Fruit fly (Drosophila melanogaster) whole organism, embryonic: ENCODE results near the gene CG31926.

Experiments
- ATbp ChIP-seq: fragments of 200-800 bp; sonication (Bioruptor generic); optimal IDR thresholded peaks from 2 replicates; lab custom pipeline; 2017; ENCODE audit warnings: missing biosample characterization, mild to moderate bottlenecking, missing genetic modification characterization, missing genetic modification reagents
- CG11398 ChIP-seq: fragments of 200-800 bp; sonication (Bioruptor generic); optimal IDR thresholded peaks from 2 replicates; lab custom pipeline; 2016; ENCODE audit warnings: missing biosample characterization, missing genetic modification characterization
- CG11696 ChIP-seq: fragments of 200-800 bp; sonication (Bioruptor generic); IDR thresholded peaks from 2 replicates; pipeline ENCODE4 v1.3.6; 2022; ENCODE audit warnings: missing biosample characterization, missing genetic modification characterization
- CG12104 ChIP-seq: fragments of 200-800 bp; sonication (Bioruptor generic); optimal IDR thresholded peaks from 3 replicates; lab custom pipeline; 2016; ENCODE audit warnings: missing biosample characterization, missing genetic modification characterization
- CG12391 ChIP-seq: fragments of 200-800 bp; sonication (Bioruptor generic); optimal IDR thresholded peaks from 3 replicates; lab custom pipeline; 2018; ENCODE audit warnings: missing biosample characterization, mild to moderate bottlenecking, missing genetic modification characterization, moderate library complexity
- CG14710 ChIP-seq: fragments of 200-800 bp; sonication (Bioruptor generic); optimal IDR thresholded peaks from 3 replicates; lab custom pipeline; 2019; ENCODE audit warnings: missing biosample characterization, mild to moderate bottlenecking, missing genetic modification characterization, moderate library complexity
- CG1603 ChIP-seq: fragments of 200-800 bp; sonication (Bioruptor generic); optimal IDR thresholded peaks from 2 replicates; lab custom pipeline; 2019; ENCODE audit warnings: missing biosample characterization, mild to moderate bottlenecking, missing genetic modification characterization, moderate library complexity
- CG1792 ChIP-seq: fragments of 200-800 bp; sonication (Bioruptor generic); optimal IDR thresholded peaks from 2 replicates; lab custom pipeline; 2016; ENCODE audit warnings: missing biosample characterization, missing genetic modification characterization
- CG18476 ChIP-seq: fragments of 200-800 bp; sonication (Bioruptor generic); optimal IDR thresholded peaks from 2 replicates; lab custom pipeline; 2016; ENCODE audit warnings: missing biosample characterization, mild to moderate bottlenecking, missing genetic modification characterization
- CG2712 ChIP-seq: fragments of 200-800 bp; optimal IDR thresholded peaks from 3 replicates; lab custom pipeline; 2019; ENCODE audit warnings: missing biosample characterization, mild to moderate bottlenecking, missing genetic modification characterization, moderate library complexity
- CG31224 ChIP-seq: fragments of 200-800 bp; sonication (Bioruptor generic); IDR thresholded peaks from 2 replicates; pipeline ENCODE4 v1.3.6; 2022; ENCODE audit warnings: missing biosample characterization, missing genetic modification characterization
- CG3838 ChIP-seq: fragments of 200-800 bp; sonication (Bioruptor generic); optimal IDR thresholded peaks from 3 replicates; lab custom pipeline; 2016; ENCODE audit warnings: missing biosample characterization, missing genetic modification characterization
- CG4730 ChIP-seq: fragments of 200-800 bp; sonication (Bioruptor generic); IDR thresholded peaks from 2 replicates; pipeline ENCODE4 v1.3.6; 2022; ENCODE audit warnings: missing biosample characterization, missing genetic modification characterization
- CG4820 ChIP-seq: fragments of 200-800 bp; sonication (Bioruptor generic); optimal IDR thresholded peaks from 3 replicates; lab custom pipeline; 2016; ENCODE audit warnings: missing biosample characterization, missing genetic modification characterization
- CG7745 ChIP-seq: fragments of 200-800 bp; sonication (Bioruptor generic); optimal IDR thresholded peaks from 2 replicates; lab custom pipeline; 2018; ENCODE audit warnings: missing biosample characterization, mild to moderate bottlenecking, missing genetic modification characterization, moderate library complexity
- CG9727 ChIP-seq: fragments of 200-800 bp; sonication (Bioruptor generic); optimal IDR thresholded peaks from 3 replicates; lab custom pipeline; 2017; ENCODE audit warnings: missing biosample characterization, mild to moderate bottlenecking, missing genetic modification characterization
- CG9876 ChIP-seq: fragments of 200-800 bp; sonication (Bioruptor generic); optimal IDR thresholded peaks from 2 replicates; lab custom pipeline; 2016; ENCODE audit warnings: missing biosample characterization, missing genetic modification characterization
- Camta ChIP-seq: fragments of 200-800 bp; sonication (Bioruptor generic); optimal IDR thresholded peaks from 2 replicates; lab custom pipeline; 2016; ENCODE audit warnings: missing biosample characterization, missing genetic modification characterization
- CoRest ChIP-seq: fragments of 200-800 bp; sonication (Bioruptor generic); optimal IDR thresholded peaks from 3 replicates; lab custom pipeline; 2018; ENCODE audit warnings: missing biosample characterization, mild to moderate bottlenecking, missing genetic modification characterization, moderate library complexity
- Dip2 ChIP-seq: fragments of 200-800 bp; sonication (Bioruptor generic); IDR thresholded peaks from 2 replicates; pipeline ENCODE4 v1.3.6; 2022; ENCODE audit warnings: missing biosample characterization, missing genetic modification characterization
- Elba2 ChIP-seq: fragments of 200-800 bp; sonication (Bioruptor generic); optimal IDR thresholded peaks from 3 replicates; lab custom pipeline; 2016; ENCODE audit warnings: missing biosample characterization, missing genetic modification characterization
- Fer1 ChIP-seq: fragments of 200-800 bp; sonication (Bioruptor generic); optimal IDR thresholded peaks from 2 replicates; lab custom pipeline; 2017; ENCODE audit warnings: missing biosample characterization, mild to moderate bottlenecking, missing genetic modification characterization
- HLH3B ChIP-seq: fragments of 200-800 bp; sonication (Bioruptor generic); IDR thresholded peaks from 2 replicates; pipeline ENCODE4 v1.3.6; 2022; ENCODE audit warnings: missing biosample characterization, missing genetic modification characterization
- HLH4C ChIP-seq: fragments of 200-800 bp; sonication (Bioruptor generic); IDR thresholded peaks from 3 replicates; pipeline ENCODE4 v1.3.6; 2022; ENCODE audit warnings: missing biosample characterization, missing genetic modification characterization; ENCODE audit not compliant: partially characterized antibody
- Hr78 ChIP-seq, 2 experiments: fragments of 200-800 bp in 1 of 2; fragments of >200 bp in 1 of 2; sonication (Bioruptor generic) in 1 of 2; optimal IDR thresholded peaks; 2 replicates each; lab custom pipeline; 2017 to 2019; ENCODE audit warnings: missing biosample characterization in 2 of 2, missing genetic modification characterization in 2 of 2, mild to moderate bottlenecking in 1 of 2, moderate library complexity in 1 of 2
- Nf-YB ChIP-seq: fragments of 200-800 bp; sonication (Bioruptor generic); optimal IDR thresholded peaks from 3 replicates; lab custom pipeline; 2019; ENCODE audit warnings: missing biosample characterization, mild to moderate bottlenecking, missing genetic modification characterization, moderate library complexity
- Poxn ChIP-seq: fragments of 200-800 bp; sonication (Bioruptor generic); IDR thresholded peaks from 2 replicates; pipeline ENCODE4 v1.3.6; 2022; ENCODE audit warnings: missing biosample characterization, missing genetic modification characterization
- Rx ChIP-seq: fragments of 200-800 bp; sonication (Bioruptor generic); IDR thresholded peaks from 2 replicates; pipeline ENCODE4 v1.3.6; 2022; ENCODE audit warnings: missing biosample characterization, missing genetic modification characterization
- Xbp1 ChIP-seq: fragments of 200-800 bp; sonication (Bioruptor generic); optimal IDR thresholded peaks from 3 replicates; lab custom pipeline; 2016; ENCODE audit warnings: missing biosample characterization, mild to moderate bottlenecking, missing genetic modification characterization
- Xrp1 ChIP-seq: fragments of 200-800 bp; sonication (Bioruptor generic); IDR thresholded peaks from 2 replicates; pipeline ENCODE4 v1.3.6; 2022; ENCODE audit warnings: missing biosample characterization, missing genetic modification characterization
- ac ChIP-seq: fragments of 200-800 bp; sonication (Bioruptor generic); optimal IDR thresholded peaks from 3 replicates; lab custom pipeline; 2017; ENCODE audit warnings: missing biosample characterization, mild to moderate bottlenecking, missing genetic modification characterization
- ash1 ChIP-seq: fragments of 200-800 bp; sonication (Bioruptor generic); optimal IDR thresholded peaks from 2 replicates; lab custom pipeline; 2018; ENCODE audit warnings: missing biosample characterization, mild to moderate bottlenecking, missing genetic modification characterization
- bsh ChIP-seq, 2 experiments: fragments of 200-800 bp; sonication (Bioruptor generic); optimal IDR thresholded peaks; 2 replicates each; lab custom pipeline; 2017 to 2018; ENCODE audit warnings: mild to moderate bottlenecking in 2 of 2, missing biosample characterization in 2 of 2, missing genetic modification characterization in 2 of 2, moderate library complexity in 1 of 2
- danr ChIP-seq: fragments of 200-800 bp; sonication (Bioruptor generic); IDR thresholded peaks from 2 replicates; pipeline ENCODE4 v1.3.6; 2022; ENCODE audit warnings: missing biosample characterization, missing genetic modification characterization
- dmrt11E ChIP-seq: fragments of 200-800 bp; sonication (Bioruptor generic); optimal IDR thresholded peaks from 3 replicates; lab custom pipeline; 2018; ENCODE audit warnings: missing biosample characterization, mild to moderate bottlenecking, missing genetic modification characterization, moderate library complexity
- ftz-f1 ChIP-seq: fragments of 200-800 bp; sonication (Bioruptor generic); optimal IDR thresholded peaks from 2 replicates; lab custom pipeline; 2016; ENCODE audit warnings: missing biosample characterization, missing genetic modification characterization
- fu2 ChIP-seq: fragments of 200-800 bp; sonication (Bioruptor generic); optimal IDR thresholded peaks from 2 replicates; lab custom pipeline; 2016; ENCODE audit warnings: missing biosample characterization, missing genetic modification characterization
- gem ChIP-seq: fragments of 200-800 bp; sonication (Bioruptor generic); optimal IDR thresholded peaks from 2 replicates; lab custom pipeline; 2019; ENCODE audit warnings: missing biosample characterization, mild to moderate bottlenecking, missing genetic modification characterization, moderate library complexity
- lov ChIP-seq, 2 experiments: fragments of 200-800 bp in 1 of 2; fragments of >200 bp in 1 of 2; sonication (Bioruptor generic) in 1 of 2; IDR thresholded peaks in 1 of 2; optimal IDR thresholded peaks in 1 of 2; 2 replicates in 1 of 2; 3 replicates in 1 of 2; pipeline versions ENCODE4 v1.3.6 to Lab custom; 2017 to 2022; ENCODE audit warnings: missing biosample characterization in 1 of 2, missing genetic modification characterization in 1 of 2
- onecut ChIP-seq: fragments of 200-800 bp; sonication (Bioruptor generic); IDR thresholded peaks from 2 replicates; pipeline ENCODE4 v1.3.6; 2022; ENCODE audit warnings: missing biosample characterization, missing genetic modification characterization
- phol ChIP-seq: fragments of 200-800 bp; sonication (Bioruptor generic); optimal IDR thresholded peaks from 3 replicates; lab custom pipeline; 2018; ENCODE audit warnings: missing biosample characterization, mild to moderate bottlenecking, missing genetic modification characterization, moderate library complexity
- pzg ChIP-seq: fragments of 200-800 bp; sonication (Bioruptor generic); optimal IDR thresholded peaks from 3 replicates; lab custom pipeline; 2018; ENCODE audit warnings: missing biosample characterization, mild to moderate bottlenecking, missing genetic modification characterization, moderate library complexity
- ranshi ChIP-seq: fragments of 200-800 bp; sonication (Bioruptor generic); IDR thresholded peaks from 2 replicates; pipeline ENCODE4 v1.3.6; 2022; ENCODE audit warnings: missing biosample characterization, missing genetic modification characterization
- ro ChIP-seq: fragments of 200-800 bp; sonication (Bioruptor generic); IDR thresholded peaks from 2 replicates; pipeline ENCODE4 v1.3.6; 2022; ENCODE audit warnings: missing biosample characterization, missing genetic modification characterization
- sc ChIP-seq, 3 experiments: fragments of >200 bp in 2 of 3; fragments of 200-800 bp in 1 of 3; sonication (Bioruptor generic) in 1 of 3; optimal IDR thresholded peaks; 2 replicates in 2 of 3; 3 replicates in 1 of 3; lab custom pipeline; 2017; ENCODE audit warnings: mild to moderate bottlenecking in 1 of 3, missing biosample characterization in 1 of 3, missing genetic modification characterization in 1 of 3, missing genetic modification reagents in 1 of 3
- sens ChIP-seq: fragments of 200-800 bp; sonication (Bioruptor generic); peaks from one replicate; lab custom pipeline; 2016; ENCODE audit warnings: missing biosample characterization, missing genetic modification characterization
- tup ChIP-seq: fragments of 200-800 bp; sonication (Bioruptor generic); optimal IDR thresholded peaks from 2 replicates; lab custom pipeline; 2016; ENCODE audit warnings: missing biosample characterization, mild to moderate bottlenecking, missing genetic modification characterization, moderate library complexity

CG31926 gene

dm6 chr2L:1470772-1471171 is 24.5 kb upstream of the CG31926 start (continued):
- TF ChIP-seq CG31224 (GFP tag; lab: Robert Waterston, UW) = no peak
- TF ChIP-seq CG11696 (GFP tag; lab: Robert Waterston, UW) = no peak
- TF ChIP-seq HLH4C (GFP tag; lab: Robert Waterston, UW) = no peak
- no peak for TF ChIP-seq Poxn (GFP tag; lab: Robert Waterston, UW)
- TF ChIP-seq CoRest = no peak
- TF ChIP-seq sens (GFP tag; lab: Kevin White, UChicago) = peak; percentile 82
- no peak for TF ChIP-seq CG3838 (GFP tag; lab: Kevin White, UChicago)
- TF ChIP-seq ash1 = no peak
- no peak for TF ChIP-seq Fer1 (GFP tag; lab: Kevin White, UChicago)
- no peak for TF ChIP-seq tup (GFP tag; lab: Kevin White, UChicago)
- no peak for TF ChIP-seq ro (GFP tag; lab: Robert Waterston, UW)
- no peak for TF ChIP-seq lov (optimal IDR thresholded peaks at IDR 0.05; lab: Kevin White, UChicago)
- TF ChIP-seq lov (GFP tag; IDR thresholded peaks at IDR 0.05; lab: Robert Waterston, UW) = 0 out of 3 replicates have a peak, but pooled peaks have one; percentile 11
- no peak for TF ChIP-seq ranshi (GFP tag; lab: Robert Waterston, UW)
- TF ChIP-seq danr = no peak
- peak; percentile 22 for TF ChIP-seq gem (tag; lab: Kevin White, UChicago)
- no peak for TF ChIP-seq CG4730 (GFP tag; lab: Robert Waterston, UW)
- TF ChIP-seq pzg (GFP tag; lab: Kevin White, UChicago) = no peak
- no peak for TF ChIP-seq ac
- peak; percentile 3 for TF ChIP-seq ATbp (GFP tag; lab: Kevin White, UChicago)
- TF ChIP-seq fu2 (GFP tag; lab: Kevin White, UChicago) = no peak
- TF ChIP-seq Camta (GFP tag; lab: Kevin White, UChicago) = no peak
- no peak for TF ChIP-seq Rx (GFP tag; lab: Robert Waterston, UW)
- peak; percentile 4 to 14 for TF ChIP-seq bsh (GFP tag; optimal IDR thresholded peaks at IDR 0.05; lab: Kevin White, UChicago)
- TF ChIP-seq Dip2 (GFP tag; lab: Robert Waterston, UW) = no peak
- peak; percentile 2 for TF ChIP-seq CG9727 (GFP tag; lab: Kevin White, UChicago)
- peak; percentile 53 for TF ChIP-seq Xrp1 (GFP tag; lab: Robert Waterston, UW)
- no peak for TF ChIP-seq Nf-YB (GFP tag; lab: Kevin White, UChicago)
- TF ChIP-seq Elba2 (GFP tag; lab: Kevin White, UChicago) = no peak
- no peak for TF ChIP-seq sc (optimal IDR thresholded peaks at IDR 0.05; lab: Kevin White, UChicago)
- TF ChIP-seq sc (GFP tag; optimal IDR thresholded peaks at IDR 0.05; lab: Kevin White, UChicago) = no peak
- TF ChIP-seq CG9876 = no peak
- no peak for TF ChIP-seq CG12104
- TF ChIP-seq CG1603 (tag; lab: Kevin White, UChicago) = peak; percentile 33
- no peak for TF ChIP-seq CG14710
- TF ChIP-seq phol = peak; percentile 5
- TF ChIP-seq CG2712 (tag; lab: Kevin White, UChicago) = peak; percentile 6
- TF ChIP-seq CG12391 (tag; lab: Kevin White, UChicago) = peak; percentile 3
- TF ChIP-seq Hr78 (GFP tag; optimal IDR thresholded peaks at IDR 0.05; lab: Kevin White, UChicago) = no peak
- no peak for TF ChIP-seq CG18476 (GFP tag; lab: Kevin White, UChicago)
- TF ChIP-seq ftz-f1 = no peak
- TF ChIP-seq HLH3B (GFP tag; lab: Robert Waterston, UW) = 0 out of 2 replicates have a peak, but pooled peaks have one; percentile 8
- no peak for TF ChIP-seq CG11398 (GFP tag; lab: Kevin White, UChicago)
- no peak for TF ChIP-seq CG1792
- no peak for TF ChIP-seq CG7745 (tag; lab: Kevin White, UChicago)
- TF ChIP-seq onecut (GFP tag; lab: Robert Waterston, UW) = no peak
- no peak for TF ChIP-seq Xbp1 (GFP tag; lab: Kevin White, UChicago)
- TF ChIP-seq CG4820 = no peak
- peak; percentile 48 for TF ChIP-seq dmrt11E
